Fruit fly (Drosophila melanogaster): ENCODE measurements around the gene Rnmt.

DNA sequence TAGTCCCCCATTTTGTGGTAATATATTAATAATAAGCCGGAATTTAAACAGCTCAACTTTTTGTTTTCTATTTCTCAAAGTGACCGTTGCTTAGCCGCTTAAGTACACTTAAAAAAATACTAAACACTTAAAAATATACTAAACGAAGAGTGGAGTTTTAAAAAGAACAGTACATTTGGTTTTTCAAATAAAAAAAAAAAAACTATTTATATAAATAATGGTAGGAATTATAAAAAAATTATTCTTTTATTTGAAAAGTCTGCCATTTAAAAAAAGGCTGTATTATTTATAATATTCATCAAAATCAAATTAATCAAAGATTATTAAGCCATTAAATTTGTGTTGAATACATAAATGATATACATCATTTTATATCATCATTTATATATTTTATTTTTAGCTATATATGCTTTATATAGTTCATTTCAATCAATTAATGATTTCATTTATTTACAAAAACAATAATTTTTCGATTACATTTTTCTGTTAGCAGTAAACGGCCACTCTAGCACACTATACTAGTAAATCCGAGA, 2.3 kb upstream of the Rnmt start, which contains the start of the genes Ankrd49 and NC2beta:
- TF ChIP-seq CG8478 (optimal IDR thresholded peaks at IDR 0.05): no peak
- no peak for TF ChIP-seq CTCF (optimal IDR thresholded peaks at IDR 0.05)

Measured in S2 (cell line).